Worm (Caenorhabditis elegans) whole organism, late embryonic: ENCODE measurements around the gene F59C12.3.

Source experiments
- C38D4.7 ChIP-seq: fragments of 200-800 bp; sonication (Bioruptor generic); optimal IDR thresholded peaks from 2 replicates; lab custom pipeline; 2018; ENCODE audit warnings: mild to moderate bottlenecking, missing genetic modification characterization, moderate library complexity, missing compliant biosample characterization
- F13H6.1 ChIP-seq: sonication (generic microtip); optimal IDR thresholded peaks from 2 replicates; lab custom pipeline; 2016; ENCODE audit warnings: missing genetic modification characterization, missing compliant biosample characterization
- K02D7.2 ChIP-seq: sonication (generic microtip); optimal IDR thresholded peaks from 2 replicates; lab custom pipeline; 2017; ENCODE audit warnings: mild to moderate bottlenecking, missing genetic modification characterization, missing compliant biosample characterization
- K09A11.1 ChIP-seq: sonication (generic microtip); optimal IDR thresholded peaks from 2 replicates; lab custom pipeline; 2017; ENCODE audit warnings: antibody characterized with exemption, mild to moderate bottlenecking, missing genetic modification characterization, missing compliant biosample characterization; ENCODE audit not compliant: insufficient read depth
- T23F11.4 ChIP-seq: fragments of 200-800 bp; sonication (Bioruptor generic); optimal IDR thresholded peaks from 2 replicates; lab custom pipeline; 2018; ENCODE audit warnings: mild to moderate bottlenecking, missing genetic modification characterization, missing compliant biosample characterization
- Y22D7AL.16 ChIP-seq: sonication (generic microtip); optimal IDR thresholded peaks from 2 replicates; lab custom pipeline; 2016; ENCODE audit warnings: missing genetic modification characterization, missing compliant biosample characterization
- ahr-1 ChIP-seq: sonication (generic microtip); optimal IDR thresholded peaks from 2 replicates; lab custom pipeline; 2016; ENCODE audit warnings: missing genetic modification characterization, missing compliant biosample characterization
- ama-1 ChIP-seq: fragments of 150-350 bp; optimal IDR thresholded peaks from 2 replicates; lab custom pipeline; 2014
- ceh-14 ChIP-seq: sonication (generic microtip); optimal IDR thresholded peaks from 2 replicates; lab custom pipeline; 2016; ENCODE audit warnings: missing genotype, missing genetic modification characterization, missing compliant biosample characterization
- ceh-18 ChIP-seq: sonication (generic microtip); optimal IDR thresholded peaks from 2 replicates; lab custom pipeline; 2016; ENCODE audit warnings: missing genetic modification characterization, missing compliant biosample characterization
- ceh-2 ChIP-seq: sonication (generic microtip); optimal IDR thresholded peaks from 2 replicates; lab custom pipeline; 2016; ENCODE audit warnings: missing genotype, missing genetic modification characterization, missing compliant biosample characterization
- ceh-22 ChIP-seq: sonication (generic microtip); optimal IDR thresholded peaks from 2 replicates; lab custom pipeline; 2017; ENCODE audit warnings: missing biosample characterization, missing genetic modification characterization
- ceh-31 ChIP-seq: sonication (generic microtip); optimal IDR thresholded peaks from 2 replicates; lab custom pipeline; 2016; ENCODE audit warnings: missing genetic modification characterization, missing compliant biosample characterization
- ceh-34 ChIP-seq: sonication (generic microtip); optimal IDR thresholded peaks from 2 replicates; lab custom pipeline; 2016; ENCODE audit warnings: mild to moderate bottlenecking, missing genetic modification characterization, missing compliant biosample characterization
- ceh-45 ChIP-seq: fragments of 200-800 bp; sonication (Bioruptor generic); IDR thresholded peaks from 2 replicates; pipeline ENCODE4 v1.3.6; 2022; ENCODE audit warnings: missing genetic modification reagents, missing genetic modification characterization, missing compliant biosample characterization
- ceh-6 ChIP-seq: fragments of 200-800 bp; sonication (Bioruptor generic); optimal IDR thresholded peaks from 2 replicates; lab custom pipeline; 2018; ENCODE audit warnings: mild to moderate bottlenecking, missing genetic modification characterization, missing compliant biosample characterization
- ceh-9 ChIP-seq: sonication (generic microtip); optimal IDR thresholded peaks from 2 replicates; lab custom pipeline; 2016; ENCODE audit warnings: mild to moderate bottlenecking, missing genetic modification characterization, inconsistent platforms, missing compliant biosample characterization
- dmd-4 ChIP-seq: sonication (generic microtip); optimal IDR thresholded peaks from 2 replicates; lab custom pipeline; 2016; ENCODE audit warnings: borderline replicate concordance, missing genetic modification characterization, missing compliant biosample characterization
- elt-4 ChIP-seq: sonication (generic microtip); optimal IDR thresholded peaks from 2 replicates; lab custom pipeline; 2016; ENCODE audit warnings: missing genetic modification characterization, missing compliant biosample characterization
- eyg-1 ChIP-seq: sonication (generic microtip); optimal IDR thresholded peaks from 2 replicates; lab custom pipeline; 2016; ENCODE audit warnings: missing genotype, missing genetic modification characterization, missing compliant biosample characterization
- fkh-10 ChIP-seq: fragments of 150-350 bp; optimal IDR thresholded peaks from 2 replicates; lab custom pipeline; 2014; ENCODE audit warnings: missing biosample characterization, missing genetic modification reagents, missing genetic modification characterization
- gmeb-2 ChIP-seq: sonication (generic microtip); optimal IDR thresholded peaks from 2 replicates; lab custom pipeline; 2016; ENCODE audit warnings: missing genetic modification characterization, inconsistent platforms, missing compliant biosample characterization
- hlh-13 ChIP-seq: fragments of 200-800 bp; sonication (Bioruptor generic); optimal IDR thresholded peaks from 2 replicates; lab custom pipeline; 2018; ENCODE audit warnings: mild to moderate bottlenecking, missing genetic modification characterization, missing compliant biosample characterization
- hlh-8 ChIP-seq: sonication (generic microtip); optimal IDR thresholded peaks from 2 replicates; lab custom pipeline; 2016; ENCODE audit warnings: missing genotype, missing genetic modification characterization, missing compliant biosample characterization
- lim-6 ChIP-seq: sonication (generic microtip); optimal IDR thresholded peaks from 2 replicates; lab custom pipeline; 2016; ENCODE audit warnings: missing genetic modification characterization, missing compliant biosample characterization
- nfya-1 ChIP-seq: sonication (generic microtip); optimal IDR thresholded peaks from 2 replicates; lab custom pipeline; 2017; ENCODE audit warnings: missing genetic modification characterization, mild to moderate bottlenecking, missing compliant biosample characterization, antibody characterized with exemption, moderate library complexity
- nhr-11 ChIP-seq: fragments of 150-350 bp; optimal IDR thresholded peaks from 2 replicates; lab custom pipeline; 2014; ENCODE audit warnings: missing biosample characterization, missing genetic modification characterization
- nhr-232 ChIP-seq: sonication (generic microtip); optimal IDR thresholded peaks from 2 replicates; lab custom pipeline; 2016; ENCODE audit warnings: missing genetic modification characterization, missing compliant biosample characterization
- odd-2 ChIP-seq: sonication (generic microtip); optimal IDR thresholded peaks from 2 replicates; lab custom pipeline; 2017; ENCODE audit warnings: antibody characterized with exemption, mild to moderate bottlenecking, missing genetic modification characterization, missing compliant biosample characterization
- pag-3 ChIP-seq: sonication (generic microtip); optimal IDR thresholded peaks from 2 replicates; lab custom pipeline; 2016; ENCODE audit warnings: missing compliant biosample characterization, missing genetic modification characterization, borderline replicate concordance
- pax-1 ChIP-seq: fragments of 150-350 bp; optimal IDR thresholded peaks from 2 replicates; lab custom pipeline; 2014; ENCODE audit warnings: missing biosample characterization, missing genetic modification characterization
- pha-2 ChIP-seq: sonication (generic microtip); optimal IDR thresholded peaks from 2 replicates; lab custom pipeline; 2017; ENCODE audit warnings: mild to moderate bottlenecking, missing genetic modification characterization, missing compliant biosample characterization
- pqm-1 ChIP-seq: sonication (generic microtip); optimal IDR thresholded peaks from 2 replicates; lab custom pipeline; 2016; ENCODE audit warnings: missing genetic modification characterization, missing compliant biosample characterization
- rnt-1 ChIP-seq: sonication (generic microtip); optimal IDR thresholded peaks from 2 replicates; lab custom pipeline; 2016; ENCODE audit warnings: missing genetic modification characterization, missing compliant biosample characterization
- sdc-2 ChIP-seq: sonication (generic microtip); optimal IDR thresholded peaks from 2 replicates; lab custom pipeline; 2016; ENCODE audit warnings: missing genotype, missing genetic modification characterization, missing compliant biosample characterization
- sox-4 ChIP-seq: sonication (generic microtip); optimal IDR thresholded peaks from 2 replicates; lab custom pipeline; 2017; ENCODE audit warnings: mild to moderate bottlenecking, missing genetic modification characterization, inconsistent platforms, missing compliant biosample characterization
- tbx-2 ChIP-seq: sonication (generic microtip); optimal IDR thresholded peaks from 2 replicates; lab custom pipeline; 2016; ENCODE audit warnings: missing genetic modification characterization, missing compliant biosample characterization
- tbx-7 ChIP-seq: sonication (generic microtip); optimal IDR thresholded peaks from 2 replicates; lab custom pipeline; 2016; ENCODE audit warnings: missing genotype, missing genetic modification characterization, missing compliant biosample characterization
- ttx-3 ChIP-seq: sonication (generic microtip); optimal IDR thresholded peaks from 2 replicates; lab custom pipeline; 2016; ENCODE audit warnings: missing genetic modification reagents, missing genetic modification characterization, missing compliant biosample characterization
- unc-3 ChIP-seq, 2 experiments: fragments of 200-800 bp in 1 of 2; sonication (Bioruptor generic) in 1 of 2; sonication (generic microtip) in 1 of 2; conservative IDR thresholded peaks in 1 of 2; optimal IDR thresholded peaks in 1 of 2; 2 replicates each; pipeline versions ENCODE4 v1.3.6 to Lab custom; 2016 to 2022; ENCODE audit warnings: missing compliant biosample characterization in 2 of 2, missing genetic modification characterization in 2 of 2, missing genetic modification reagents in 1 of 2
- unc-86 ChIP-seq: sonication (generic microtip); optimal IDR thresholded peaks from 2 replicates; lab custom pipeline; 2016; ENCODE audit warnings: missing genetic modification characterization, missing compliant biosample characterization
- zip-5 ChIP-seq: sonication (generic microtip); optimal IDR thresholded peaks from 2 replicates; lab custom pipeline; 2016; ENCODE audit warnings: missing genetic modification characterization, missing compliant biosample characterization
- ztf-16 ChIP-seq: sonication (generic microtip); optimal IDR thresholded peaks from 2 replicates; lab custom pipeline; 2017; ENCODE audit warnings: missing genetic modification characterization, missing compliant biosample characterization

Gene F59C12.3

ce11 chrX:16634708-16635107 is 25.4 kb upstream of the F59C12.3 start (continued):
- peak; percentile 67 for TF ChIP-seq zip-5
- peak; percentile 86 for TF ChIP-seq ceh-18
- no peak for TF ChIP-seq pax-1 (tag; lab: Kevin White, UChicago)
- peak; percentile 82 for TF ChIP-seq nfya-1 (tag; lab: Kevin White, UChicago)
- TF ChIP-seq fkh-10 (GFP tag; lab: Kevin White, UChicago) = no peak
- peak; percentile 88 for TF ChIP-seq ceh-31
- peak; percentile 94 for TF ChIP-seq eyg-1 (tag; lab: Kevin White, UChicago)
- TF ChIP-seq C38D4.7 = peak; percentile 87
- peak; percentile 85 for TF ChIP-seq unc-3 (GFP tag; conservative IDR thresholded peaks at IDR 0.05; lab: Robert Waterston, UW)
- peak; percentile 83 for TF ChIP-seq unc-3 (tag; optimal IDR thresholded peaks at IDR 0.05; lab: Kevin White, UChicago)
- TF ChIP-seq ceh-9 = peak; percentile 76
- TF ChIP-seq lim-6 (tag; lab: Kevin White, UChicago) = peak; percentile 83
- TF ChIP-seq K02D7.2 (tag; lab: Kevin White, UChicago) = peak; percentile 93
- TF ChIP-seq ttx-3 (tag; lab: Kevin White, UChicago) = peak; percentile 90
- peak; percentile 91 for TF ChIP-seq ceh-14 (tag; lab: Kevin White, UChicago)
- peak; percentile 73 for TF ChIP-seq ahr-1
- peak; percentile 91 for TF ChIP-seq hlh-13 (GFP tag; lab: Kevin White, UChicago)
- peak; percentile 87 for TF ChIP-seq ceh-45 (GFP tag; lab: Robert Waterston, UW)
- TF ChIP-seq tbx-2 (tag; lab: Kevin White, UChicago) = peak; percentile 93
- peak; percentile 59 for TF ChIP-seq pag-3 (tag; lab: Kevin White, UChicago)
- TF ChIP-seq ztf-16 (tag; lab: Kevin White, UChicago) = peak; percentile 91
- peak; percentile 95 for TF ChIP-seq ceh-34
- TF ChIP-seq tbx-7 (tag; lab: Kevin White, UChicago) = peak; percentile 58
- TF ChIP-seq unc-86 (tag; lab: Kevin White, UChicago) = peak; percentile 91
- peak; percentile 87 for TF ChIP-seq ceh-2 (tag; lab: Kevin White, UChicago)
- TF ChIP-seq K09A11.1 (tag; lab: Kevin White, UChicago) = peak; percentile 80
- TF ChIP-seq T23F11.4 (GFP tag; lab: Kevin White, UChicago) = peak; percentile 91
- TF ChIP-seq rnt-1 (tag; lab: Kevin White, UChicago) = peak; percentile 91
- TF ChIP-seq F13H6.1 (tag; lab: Kevin White, UChicago) = peak; percentile 90
- TF ChIP-seq pha-2 = peak; percentile 91
- peak; percentile 90 for TF ChIP-seq ceh-6
- TF ChIP-seq ama-1 (lab: Kevin White, UChicago) = no peak
- peak; percentile 68 for TF ChIP-seq ceh-22 (tag; lab: Kevin White, UChicago)
- TF ChIP-seq odd-2 (tag; lab: Kevin White, UChicago) = peak; percentile 67
- peak; percentile 81 for TF ChIP-seq hlh-8 (tag; lab: Kevin White, UChicago)
- TF ChIP-seq sdc-2 (tag; lab: Kevin White, UChicago) = peak; percentile 95
- TF ChIP-seq nhr-232 = peak; percentile 88
- peak; percentile 95 for TF ChIP-seq gmeb-2 (tag; lab: Kevin White, UChicago)
- TF ChIP-seq Y22D7AL.16 (tag; lab: Kevin White, UChicago) = peak; percentile 83
- TF ChIP-seq dmd-4 (tag; lab: Kevin White, UChicago) = peak; percentile 90

ce11 chrX:16634103-16634502 is 24.8 kb upstream of the F59C12.3 start:
- TF ChIP-seq ahr-1 (no peak), sox-4 (tag; lab: Kevin White, UChicago) (no peak), gmeb-2 (tag; lab: Kevin White, UChicago) (no peak), nhr-11 (tag; lab: Kevin White, UChicago) (no peak), rnt-1 (tag; lab: Kevin White, UChicago) (no peak), pax-1 (tag; lab: Kevin White, UChicago) (no peak), ceh-22 (tag; lab: Kevin White, UChicago) (no peak), ztf-16 (tag; lab: Kevin White, UChicago) (no peak), pqm-1 (no peak), elt-4 (tag; lab: Kevin White, UChicago) (no peak)
- TF ChIP-seq, all 69 proteins: peak for 0
